Fruit fly (Drosophila melanogaster): ENCODE data around the gene CG34293.

- no peak for TF ChIP-seq CG8478 (optimal IDR thresholded peaks at IDR 0.05)
- TF ChIP-seq CTCF (optimal IDR thresholded peaks at IDR 0.05), result no peak
Measured at dm6 chr3R:27177567-27177966, 12.2 kb upstream of the CG34293 start.

Data from S2 (cell line).